Fruit fly (Drosophila melanogaster) whole organism, prepupa: ENCODE results near the gene CG15169.
A peak's percentile ranks its signal among the peaks of the same experiment; 100 is the strongest.

Source experiments
- CG11294 ChIP-seq: fragments of 200-800 bp; sonication (Bioruptor generic); IDR thresholded peaks from 2 replicates; pipeline ENCODE4 v1.3.6; 2022; ENCODE audit warnings: missing biosample characterization, missing genetic modification characterization
- CG11902 ChIP-seq: fragments of 200-800 bp; sonication (Bioruptor generic); optimal IDR thresholded peaks from 3 replicates; lab custom pipeline; 2016; ENCODE audit warnings: missing biosample characterization, missing genetic modification characterization
- CG15336 ChIP-seq: fragments of 200-800 bp; sonication (Bioruptor generic); IDR thresholded peaks from 2 replicates; pipeline ENCODE4 v1.3.6; 2022; ENCODE audit warnings: missing biosample characterization, missing genetic modification characterization
- CG1621 ChIP-seq: fragments of 200-800 bp; sonication (Bioruptor generic); optimal IDR thresholded peaks from 3 replicates; lab custom pipeline; 2018; ENCODE audit warnings: missing biosample characterization, mild to moderate bottlenecking, missing genetic modification characterization
- CG16779 ChIP-seq: fragments of 200-800 bp; sonication (Bioruptor generic); optimal IDR thresholded peaks from 3 replicates; lab custom pipeline; 2017; ENCODE audit warnings: missing biosample characterization, mild to moderate bottlenecking, missing genetic modification characterization
- CG3032 ChIP-seq: fragments of 200-800 bp; optimal IDR thresholded peaks from 2 replicates; lab custom pipeline; 2019; ENCODE audit warnings: missing biosample characterization, mild to moderate bottlenecking, missing genetic modification characterization, moderate library complexity
- CG31627 ChIP-seq: fragments of 200-800 bp; sonication (Bioruptor generic); optimal IDR thresholded peaks from 3 replicates; lab custom pipeline; 2016; ENCODE audit warnings: missing biosample characterization, missing genetic modification characterization
- CG32006 ChIP-seq: fragments of 200-800 bp; sonication (Bioruptor generic); optimal IDR thresholded peaks from 3 replicates; lab custom pipeline; 2017; ENCODE audit warnings: missing biosample characterization, mild to moderate bottlenecking, missing genetic modification characterization
- CG3919 ChIP-seq: fragments of 200-800 bp; sonication (Bioruptor generic); optimal IDR thresholded peaks from 3 replicates; lab custom pipeline; 2016; ENCODE audit warnings: missing biosample characterization, missing genetic modification characterization
- CG6163 ChIP-seq: fragments of 200-800 bp; sonication (Bioruptor generic); IDR thresholded peaks from 3 replicates; pipeline ENCODE4 v1.3.6; 2022; ENCODE audit warnings: missing biosample characterization, missing genetic modification characterization
- CG6276 ChIP-seq: fragments of 200-800 bp; sonication (Bioruptor generic); optimal IDR thresholded peaks from 2 replicates; lab custom pipeline; 2017; ENCODE audit warnings: missing biosample characterization, mild to moderate bottlenecking, missing genetic modification characterization
- CG6792 ChIP-seq: fragments of 200-800 bp; sonication (Bioruptor generic); optimal IDR thresholded peaks from 3 replicates; lab custom pipeline; 2016; ENCODE audit warnings: missing biosample characterization, missing genetic modification characterization
- CG6808 ChIP-seq: fragments of 200-800 bp; sonication (Bioruptor generic); optimal IDR thresholded peaks from 3 replicates; lab custom pipeline; 2017; ENCODE audit warnings: missing biosample characterization, missing genetic modification characterization, mild to moderate bottlenecking, moderate library complexity, missing genetic modification reagents
- CG8119 ChIP-seq: fragments of 200-800 bp; sonication (Bioruptor generic); IDR thresholded peaks from 3 replicates; pipeline ENCODE4 v1.3.6; 2022; ENCODE audit warnings: missing biosample characterization, missing genetic modification characterization
- CG9139 ChIP-seq: fragments of 200-800 bp; sonication (Bioruptor generic); optimal IDR thresholded peaks from 3 replicates; lab custom pipeline; 2017; ENCODE audit warnings: missing biosample characterization, mild to moderate bottlenecking, missing genetic modification characterization
- Eip78C ChIP-seq: fragments of 200-800 bp; sonication (Bioruptor generic); peaks from one replicate; lab custom pipeline; 2016; ENCODE audit warnings: missing biosample characterization, missing genetic modification characterization
- Eip93F ChIP-seq: fragments of 200-800 bp; sonication (Bioruptor generic); optimal IDR thresholded peaks from 2 replicates; lab custom pipeline; 2016; ENCODE audit warnings: missing biosample characterization, mild to moderate bottlenecking, missing genetic modification characterization
- Ets21C ChIP-seq: fragments of 200-800 bp; sonication (Bioruptor generic); optimal IDR thresholded peaks from 3 replicates; lab custom pipeline; 2016; ENCODE audit warnings: missing biosample characterization, missing genetic modification characterization
- Ets96B ChIP-seq: fragments of 200-800 bp; optimal IDR thresholded peaks from 2 replicates; lab custom pipeline; 2019; ENCODE audit warnings: missing biosample characterization, mild to moderate bottlenecking, missing genetic modification characterization, moderate library complexity
- Hr38 ChIP-seq: sonication (Bioruptor generic); optimal IDR thresholded peaks from 2 replicates; lab custom pipeline; 2016; ENCODE audit warnings: missing biosample characterization, missing genetic modification characterization
- Hr39 ChIP-seq: fragments of 200-800 bp; sonication (Bioruptor generic); optimal IDR thresholded peaks from 2 replicates; lab custom pipeline; 2016; ENCODE audit warnings: missing biosample characterization, missing genetic modification characterization
- Hr4 ChIP-seq: fragments of 200-800 bp; sonication (Bioruptor generic); optimal IDR thresholded peaks from 3 replicates; lab custom pipeline; 2016; ENCODE audit warnings: missing biosample characterization, missing genetic modification characterization
- Lpt ChIP-seq: fragments of 200-800 bp; sonication (Bioruptor generic); optimal IDR thresholded peaks from 3 replicates; lab custom pipeline; 2016; ENCODE audit warnings: missing biosample characterization, missing genetic modification characterization
- Met ChIP-seq: fragments of 200-800 bp; sonication (Bioruptor generic); optimal IDR thresholded peaks from 3 replicates; lab custom pipeline; 2016; ENCODE audit warnings: missing biosample characterization, missing genetic modification characterization
- OdsH ChIP-seq: fragments of 200-800 bp; sonication (Bioruptor generic); optimal IDR thresholded peaks from 3 replicates; lab custom pipeline; 2016; ENCODE audit warnings: missing biosample characterization, missing genetic modification characterization
- Smox ChIP-seq: fragments of 200-800 bp; sonication (Bioruptor generic); optimal IDR thresholded peaks from 3 replicates; lab custom pipeline; 2016; ENCODE audit warnings: missing biosample characterization, missing genetic modification characterization
- Sox14 ChIP-seq: fragments of 200-800 bp; sonication (Bioruptor generic); optimal IDR thresholded peaks from 3 replicates; lab custom pipeline; 2016; ENCODE audit warnings: missing biosample characterization, missing genetic modification characterization
- achi ChIP-seq: fragments of 200-800 bp; sonication (Bioruptor generic); optimal IDR thresholded peaks from 3 replicates; lab custom pipeline; 2016; ENCODE audit warnings: missing biosample characterization, missing genetic modification characterization
- acj6 ChIP-seq: fragments of 200-800 bp; sonication (Bioruptor generic); optimal IDR thresholded peaks from 3 replicates; lab custom pipeline; 2016; ENCODE audit warnings: missing biosample characterization, missing genetic modification characterization
- cyc ChIP-seq: fragments of 200-800 bp; sonication (Bioruptor generic); optimal IDR thresholded peaks from 3 replicates; lab custom pipeline; 2016; ENCODE audit warnings: missing biosample characterization, missing genetic modification characterization
- dsx ChIP-seq: fragments of 200-800 bp; optimal IDR thresholded peaks from 3 replicates; lab custom pipeline; 2019; ENCODE audit warnings: missing biosample characterization, mild to moderate bottlenecking, missing genetic modification characterization, moderate library complexity; ENCODE audit not compliant: poor library complexity, severe bottlenecking
- eg ChIP-seq: fragments of 200-800 bp; sonication (Bioruptor generic); IDR thresholded peaks from 3 replicates; pipeline ENCODE4 v1.3.6; 2022; ENCODE audit warnings: missing biosample characterization, missing genetic modification characterization
- esn ChIP-seq: fragments of 200-800 bp; sonication (Bioruptor generic); optimal IDR thresholded peaks from 2 replicates; lab custom pipeline; 2016; ENCODE audit warnings: missing biosample characterization, mild to moderate bottlenecking, missing genetic modification characterization, moderate library complexity
- fd59A ChIP-seq: fragments of 200-800 bp; sonication (Bioruptor generic); optimal IDR thresholded peaks from 2 replicates; lab custom pipeline; 2017; ENCODE audit warnings: missing biosample characterization, mild to moderate bottlenecking, missing genetic modification characterization, missing genetic modification reagents
- fd85E ChIP-seq: fragments of 200-800 bp; sonication (Bioruptor generic); optimal IDR thresholded peaks from 3 replicates; lab custom pipeline; 2016; ENCODE audit warnings: missing biosample characterization, missing genetic modification characterization
- fkh ChIP-seq: fragments of 200-800 bp; sonication (Bioruptor generic); optimal IDR thresholded peaks from 3 replicates; lab custom pipeline; 2017; ENCODE audit warnings: missing biosample characterization, mild to moderate bottlenecking, missing genetic modification characterization, moderate library complexity
- net ChIP-seq: fragments of 200-800 bp; sonication (Bioruptor generic); optimal IDR thresholded peaks from 3 replicates; lab custom pipeline; 2016; ENCODE audit warnings: missing biosample characterization, missing genetic modification characterization
- spab ChIP-seq: fragments of 200-800 bp; sonication (Bioruptor generic); optimal IDR thresholded peaks from 2 replicates; lab custom pipeline; 2017; ENCODE audit warnings: missing biosample characterization, mild to moderate bottlenecking, missing genetic modification characterization, missing genetic modification reagents
- ss ChIP-seq, 2 experiments: fragments of 200-800 bp; sonication (Bioruptor generic); optimal IDR thresholded peaks; 2 replicates in 1 of 2; 3 replicates in 1 of 2; lab custom pipeline; 2017 to 2018; ENCODE audit warnings: mild to moderate bottlenecking in 2 of 2, missing biosample characterization in 2 of 2, missing genetic modification characterization in 2 of 2, moderate library complexity in 1 of 2
- topi ChIP-seq: fragments of 200-800 bp; sonication (Bioruptor generic); optimal IDR thresholded peaks from 3 replicates; lab custom pipeline; 2016; ENCODE audit warnings: missing biosample characterization, missing genetic modification characterization
- vri ChIP-seq: fragments of 200-800 bp; sonication (Bioruptor generic); optimal IDR thresholded peaks from 3 replicates; lab custom pipeline; 2016; ENCODE audit warnings: missing biosample characterization, mild to moderate bottlenecking, missing genetic modification characterization

CG15169 gene

dm6 chr2L:18985201-18986124, 5.4 kb upstream of the CG15169 start:
- TF ChIP-seq cyc (GFP tag; lab: Kevin White, UChicago) = peak; percentile 11
- peak; percentile 3 for TF ChIP-seq acj6 (GFP tag; lab: Kevin White, UChicago)
- TF ChIP-seq CG31627 (GFP tag; lab: Kevin White, UChicago) = peak; percentile 49
- TF ChIP-seq spab (GFP tag; lab: Kevin White, UChicago) = no peak
- TF ChIP-seq CG1621 = no peak
- TF ChIP-seq CG6792 = peak; percentile 1
- no peak for TF ChIP-seq CG6163 (GFP tag; lab: Robert Waterston, UW)
- no peak for TF ChIP-seq CG16779 (tag; lab: Kevin White, UChicago)
- no peak for TF ChIP-seq fd59A (GFP tag; lab: Kevin White, UChicago)
- TF ChIP-seq fd85E (GFP tag; lab: Kevin White, UChicago) = no peak
- no peak for TF ChIP-seq net
- TF ChIP-seq CG15336 (GFP tag; lab: Robert Waterston, UW) = 0 out of 2 replicates have a peak, but pooled peaks have one; percentile 36
- TF ChIP-seq CG32006 (GFP tag; lab: Kevin White, UChicago) = peak; percentile 42
- TF ChIP-seq Met (GFP tag; lab: Kevin White, UChicago) = no peak
- peak; percentile 26; the same call in 1 of the 3 replicates for TF ChIP-seq CG8119 (GFP tag; lab: Robert Waterston, UW)
- TF ChIP-seq eg (GFP tag; lab: Robert Waterston, UW) = no peak
- TF ChIP-seq CG6808 = no peak
- TF ChIP-seq CG6276 = no peak
- TF ChIP-seq ss (GFP tag; optimal IDR thresholded peaks at IDR 0.05; lab: Kevin White, UChicago) = no peak
- peak; percentile 67 for TF ChIP-seq Eip78C (GFP tag; lab: Kevin White, UChicago)
- no peak for TF ChIP-seq Eip93F (GFP tag; lab: Kevin White, UChicago)
- peak; percentile 35 for TF ChIP-seq Hr4 (GFP tag; lab: Kevin White, UChicago)
- no peak for TF ChIP-seq Ets21C
- no peak for TF ChIP-seq Lpt (GFP tag; lab: Kevin White, UChicago)
- TF ChIP-seq Ets96B (tag; lab: Kevin White, UChicago) = no peak
- no peak for TF ChIP-seq CG11294
- no peak for TF ChIP-seq CG3032 (tag; lab: Kevin White, UChicago)
- TF ChIP-seq OdsH (GFP tag; lab: Kevin White, UChicago) = peak; percentile 1
- peak; percentile 17 for TF ChIP-seq Sox14
- no peak for TF ChIP-seq CG9139 (GFP tag; lab: Kevin White, UChicago)
- peak; percentile 35 for TF ChIP-seq Hr39 (GFP tag; lab: Kevin White, UChicago)
- peak; percentile 22 for TF ChIP-seq vri (GFP tag; lab: Kevin White, UChicago)
- TF ChIP-seq esn (GFP tag; lab: Kevin White, UChicago) = peak; percentile 42
- TF ChIP-seq Smox (GFP tag; lab: Kevin White, UChicago) = no peak
- TF ChIP-seq CG11902 (GFP tag; lab: Kevin White, UChicago) = no peak
- TF ChIP-seq achi (GFP tag; lab: Kevin White, UChicago) = peak; percentile 21
- TF ChIP-seq CG3919 (GFP tag; lab: Kevin White, UChicago) = no peak
- peak; percentile 5 for TF ChIP-seq topi (GFP tag; lab: Kevin White, UChicago)
- TF ChIP-seq dsx = no peak

dm6 chr2L:18986125-18986498, 4.7 kb upstream of the CG15169 start:
- TF ChIP-seq spab (GFP tag; lab: Kevin White, UChicago) (no peak), fkh (no peak), Hr38 (GFP tag; lab: Kevin White, UChicago) (no peak)
